Worm (Caenorhabditis elegans) whole organism, late embryonic: Measurements from ENCODE around the gene F07H5.10.

Experiments
- K09A11.1 ChIP-seq: sonication (generic microtip); optimal IDR thresholded peaks from 2 replicates; lab custom pipeline; 2017; ENCODE audit warnings: antibody characterized with exemption, mild to moderate bottlenecking, missing genetic modification characterization, missing compliant biosample characterization; ENCODE audit not compliant: insufficient read depth
- T23F11.4 ChIP-seq: fragments of 200-800 bp; sonication (Bioruptor generic); optimal IDR thresholded peaks from 2 replicates; lab custom pipeline; 2018; ENCODE audit warnings: mild to moderate bottlenecking, missing genetic modification characterization, missing compliant biosample characterization
- ahr-1 ChIP-seq: sonication (generic microtip); optimal IDR thresholded peaks from 2 replicates; lab custom pipeline; 2016; ENCODE audit warnings: missing genetic modification characterization, missing compliant biosample characterization
- ceh-18 ChIP-seq: sonication (generic microtip); optimal IDR thresholded peaks from 2 replicates; lab custom pipeline; 2016; ENCODE audit warnings: missing genetic modification characterization, missing compliant biosample characterization
- ceh-19 ChIP-seq: fragments of 200-800 bp; sonication (Bioruptor generic); optimal IDR thresholded peaks from 2 replicates; lab custom pipeline; 2018; ENCODE audit warnings: mild to moderate bottlenecking, missing genetic modification characterization, missing compliant biosample characterization
- ceh-2 ChIP-seq: sonication (generic microtip); optimal IDR thresholded peaks from 2 replicates; lab custom pipeline; 2016; ENCODE audit warnings: missing genotype, missing genetic modification characterization, missing compliant biosample characterization
- ceh-24 ChIP-seq: sonication (generic microtip); optimal IDR thresholded peaks from 2 replicates; lab custom pipeline; 2016; ENCODE audit warnings: mild to moderate bottlenecking, missing genetic modification characterization, missing compliant biosample characterization
- ceh-30 ChIP-seq: fragments of 150-350 bp; optimal IDR thresholded peaks from 2 replicates; lab custom pipeline; 2014; ENCODE audit warnings: missing biosample characterization, missing genetic modification characterization
- ceh-31 ChIP-seq: sonication (generic microtip); optimal IDR thresholded peaks from 2 replicates; lab custom pipeline; 2016; ENCODE audit warnings: missing genetic modification characterization, missing compliant biosample characterization
- ceh-34 ChIP-seq: sonication (generic microtip); optimal IDR thresholded peaks from 2 replicates; lab custom pipeline; 2016; ENCODE audit warnings: mild to moderate bottlenecking, missing genetic modification characterization, missing compliant biosample characterization
- ceh-45 ChIP-seq: fragments of 200-800 bp; sonication (Bioruptor generic); IDR thresholded peaks from 2 replicates; pipeline ENCODE4 v1.3.6; 2022; ENCODE audit warnings: missing genetic modification reagents, missing genetic modification characterization, missing compliant biosample characterization
- ceh-9 ChIP-seq: sonication (generic microtip); optimal IDR thresholded peaks from 2 replicates; lab custom pipeline; 2016; ENCODE audit warnings: mild to moderate bottlenecking, missing genetic modification characterization, inconsistent platforms, missing compliant biosample characterization
- dmd-4 ChIP-seq: sonication (generic microtip); optimal IDR thresholded peaks from 2 replicates; lab custom pipeline; 2016; ENCODE audit warnings: borderline replicate concordance, missing genetic modification characterization, missing compliant biosample characterization
- dve-1 ChIP-seq: sonication (generic microtip); optimal IDR thresholded peaks from 2 replicates; lab custom pipeline; 2017; ENCODE audit warnings: antibody characterized with exemption, mild to moderate bottlenecking, missing genetic modification characterization, missing compliant biosample characterization
- elt-4 ChIP-seq: sonication (generic microtip); optimal IDR thresholded peaks from 2 replicates; lab custom pipeline; 2016; ENCODE audit warnings: missing genetic modification characterization, missing compliant biosample characterization
- eyg-1 ChIP-seq: sonication (generic microtip); optimal IDR thresholded peaks from 2 replicates; lab custom pipeline; 2016; ENCODE audit warnings: missing genotype, missing genetic modification characterization, missing compliant biosample characterization
- fkh-10 ChIP-seq: fragments of 150-350 bp; optimal IDR thresholded peaks from 2 replicates; lab custom pipeline; 2014; ENCODE audit warnings: missing biosample characterization, missing genetic modification reagents, missing genetic modification characterization
- fkh-6 ChIP-seq: sonication (generic microtip); optimal IDR thresholded peaks from 2 replicates; lab custom pipeline; 2016; ENCODE audit warnings: missing genetic modification characterization, missing compliant biosample characterization
- gmeb-2 ChIP-seq: sonication (generic microtip); optimal IDR thresholded peaks from 2 replicates; lab custom pipeline; 2016; ENCODE audit warnings: missing genetic modification characterization, inconsistent platforms, missing compliant biosample characterization
- hlh-15 ChIP-seq: sonication (generic microtip); optimal IDR thresholded peaks from 2 replicates; lab custom pipeline; 2016; ENCODE audit warnings: missing genetic modification characterization, missing compliant biosample characterization
- hlh-6 ChIP-seq: sonication (generic microtip); optimal IDR thresholded peaks from 2 replicates; lab custom pipeline; 2016; ENCODE audit warnings: missing genotype, missing genetic modification characterization, missing compliant biosample characterization
- hlh-8 ChIP-seq: sonication (generic microtip); optimal IDR thresholded peaks from 2 replicates; lab custom pipeline; 2016; ENCODE audit warnings: missing genotype, missing genetic modification characterization, missing compliant biosample characterization
- lin-11 ChIP-seq: fragments of 200-800 bp; sonication (Bioruptor generic); optimal IDR thresholded peaks from 2 replicates; lab custom pipeline; 2018; ENCODE audit warnings: mild to moderate bottlenecking, missing genetic modification characterization, missing compliant biosample characterization
- madf-2 ChIP-seq: sonication (generic microtip); optimal IDR thresholded peaks from 2 replicates; lab custom pipeline; 2017; ENCODE audit warnings: missing genetic modification characterization, missing compliant biosample characterization
- nhr-11 ChIP-seq: fragments of 150-350 bp; optimal IDR thresholded peaks from 2 replicates; lab custom pipeline; 2014; ENCODE audit warnings: missing biosample characterization, missing genetic modification characterization
- odd-2 ChIP-seq: sonication (generic microtip); optimal IDR thresholded peaks from 2 replicates; lab custom pipeline; 2017; ENCODE audit warnings: antibody characterized with exemption, mild to moderate bottlenecking, missing genetic modification characterization, missing compliant biosample characterization
- pha-2 ChIP-seq: sonication (generic microtip); optimal IDR thresholded peaks from 2 replicates; lab custom pipeline; 2017; ENCODE audit warnings: mild to moderate bottlenecking, missing genetic modification characterization, missing compliant biosample characterization
- pros-1 ChIP-seq: fragments of 150-350 bp; optimal IDR thresholded peaks from 2 replicates; lab custom pipeline; 2014; ENCODE audit warnings: missing biosample characterization, missing genetic modification reagents, missing genetic modification characterization
- ref-2 ChIP-seq: sonication (generic microtip); optimal IDR thresholded peaks from 2 replicates; lab custom pipeline; 2016; ENCODE audit warnings: missing genetic modification characterization, missing compliant biosample characterization
- rnt-1 ChIP-seq: sonication (generic microtip); optimal IDR thresholded peaks from 2 replicates; lab custom pipeline; 2016; ENCODE audit warnings: missing genetic modification characterization, missing compliant biosample characterization
- sdc-2 ChIP-seq: sonication (generic microtip); optimal IDR thresholded peaks from 2 replicates; lab custom pipeline; 2016; ENCODE audit warnings: missing genotype, missing genetic modification characterization, missing compliant biosample characterization
- sox-4 ChIP-seq: sonication (generic microtip); optimal IDR thresholded peaks from 2 replicates; lab custom pipeline; 2017; ENCODE audit warnings: mild to moderate bottlenecking, missing genetic modification characterization, inconsistent platforms, missing compliant biosample characterization
- syd-9 ChIP-seq: sonication (generic microtip); optimal IDR thresholded peaks from 2 replicates; lab custom pipeline; 2016; ENCODE audit warnings: mild to moderate bottlenecking, missing genetic modification characterization, moderate library complexity, missing compliant biosample characterization
- unc-3 ChIP-seq, 2 experiments: fragments of 200-800 bp in 1 of 2; sonication (Bioruptor generic) in 1 of 2; sonication (generic microtip) in 1 of 2; conservative IDR thresholded peaks in 1 of 2; optimal IDR thresholded peaks in 1 of 2; 2 replicates each; pipeline versions ENCODE4 v1.3.6 to Lab custom; 2016 to 2022; ENCODE audit warnings: missing compliant biosample characterization in 2 of 2, missing genetic modification characterization in 2 of 2, missing genetic modification reagents in 1 of 2
- unc-55 ChIP-seq: sonication (generic microtip); optimal IDR thresholded peaks from 2 replicates; lab custom pipeline; 2017; ENCODE audit warnings: missing biosample characterization, missing genetic modification reagents, missing genetic modification characterization
- zip-5 ChIP-seq: sonication (generic microtip); optimal IDR thresholded peaks from 2 replicates; lab custom pipeline; 2016; ENCODE audit warnings: missing genetic modification characterization, missing compliant biosample characterization

Gene F07H5.10

DNA sequence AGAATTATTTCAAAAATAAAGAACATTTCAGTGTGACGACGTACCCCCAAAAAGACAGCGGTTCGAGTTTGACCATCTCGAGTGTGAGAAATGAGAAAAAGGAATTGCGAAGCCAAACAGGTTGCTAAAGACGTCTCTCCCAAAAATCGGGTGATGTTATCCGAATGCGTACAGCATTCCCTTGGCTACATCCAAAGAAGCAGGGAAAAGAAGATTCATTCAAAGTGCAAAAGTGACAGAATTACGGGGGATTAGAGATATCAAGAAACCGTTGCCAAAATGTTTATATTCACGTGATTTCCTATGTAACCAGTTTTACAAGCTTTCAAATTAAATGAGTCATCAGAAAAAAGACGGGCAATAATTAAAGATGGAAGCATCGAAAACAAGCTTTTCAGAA, 45.6 kb upstream of the F07H5.10 start:
- no peak for TF ChIP-seq T23F11.4
- no peak for TF ChIP-seq dmd-4 (tag; lab: Kevin White, UChicago)
- TF ChIP-seq pha-2 (tag; lab: Kevin White, UChicago), result no peak
- TF ChIP-seq unc-55 (GFP tag; lab: Kevin White, UChicago), result no peak
- no peak for TF ChIP-seq hlh-6 (tag; lab: Kevin White, UChicago)
- TF ChIP-seq ceh-45, result no peak
- no peak for TF ChIP-seq syd-9 (tag; lab: Kevin White, UChicago)
- TF ChIP-seq ceh-31 (tag; lab: Kevin White, UChicago), result no peak
- TF ChIP-seq pros-1, result no peak
- no peak for TF ChIP-seq ceh-9
- TF ChIP-seq hlh-15 (tag; lab: Kevin White, UChicago), result no peak
- no peak for TF ChIP-seq odd-2
- no peak for TF ChIP-seq gmeb-2
- no peak for TF ChIP-seq fkh-6 (tag; lab: Kevin White, UChicago)
- no peak for TF ChIP-seq eyg-1 (tag; lab: Kevin White, UChicago)
- TF ChIP-seq lin-11 (tag; lab: Kevin White, UChicago), result no peak
- no peak for TF ChIP-seq sdc-2 (tag; lab: Kevin White, UChicago)
- TF ChIP-seq, all 69 proteins: peak for 0

DNA sequence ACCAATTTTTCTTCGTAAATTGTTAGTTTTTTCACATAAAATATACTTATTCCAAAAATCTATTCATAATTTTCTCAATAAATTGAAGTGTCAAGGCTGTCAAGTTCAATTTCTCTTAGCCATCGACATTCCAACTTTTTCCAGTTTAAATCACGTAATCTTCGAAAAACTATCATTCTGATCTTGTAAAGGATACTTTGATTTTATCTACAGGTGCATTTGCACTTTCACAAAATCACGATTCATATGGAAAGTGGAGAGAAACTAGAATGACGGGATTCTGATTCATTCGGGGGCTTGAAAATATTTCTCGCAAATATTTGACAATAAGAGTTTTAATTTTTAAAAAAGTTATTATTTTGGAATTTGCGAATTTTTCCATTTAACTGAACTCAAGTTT, 44.9 kb upstream of the F07H5.10 start:
- TF ChIP-seq fkh-6 (tag; lab: Kevin White, UChicago) (no peak), hlh-8 (tag; lab: Kevin White, UChicago) (no peak), fkh-10 (GFP tag; lab: Kevin White, UChicago) (no peak), elt-4 (tag; lab: Kevin White, UChicago) (no peak), sox-4 (tag; lab: Kevin White, UChicago) (no peak), dve-1 (tag; lab: Kevin White, UChicago) (no peak), sdc-2 (tag; lab: Kevin White, UChicago) (no peak), madf-2 (no peak), unc-3 (GFP tag; conservative IDR thresholded peaks at IDR 0.05; lab: Robert Waterston, UW) (no peak), unc-3 (tag; optimal IDR thresholded peaks at IDR 0.05; lab: Kevin White, UChicago) (no peak), ceh-30 (tag; lab: Kevin White, UChicago) (no peak), dmd-4 (tag; lab: Kevin White, UChicago) (no peak), hlh-6 (tag; lab: Kevin White, UChicago) (no peak)
- TF ChIP-seq, all 69 proteins: peak for 0

DNA sequence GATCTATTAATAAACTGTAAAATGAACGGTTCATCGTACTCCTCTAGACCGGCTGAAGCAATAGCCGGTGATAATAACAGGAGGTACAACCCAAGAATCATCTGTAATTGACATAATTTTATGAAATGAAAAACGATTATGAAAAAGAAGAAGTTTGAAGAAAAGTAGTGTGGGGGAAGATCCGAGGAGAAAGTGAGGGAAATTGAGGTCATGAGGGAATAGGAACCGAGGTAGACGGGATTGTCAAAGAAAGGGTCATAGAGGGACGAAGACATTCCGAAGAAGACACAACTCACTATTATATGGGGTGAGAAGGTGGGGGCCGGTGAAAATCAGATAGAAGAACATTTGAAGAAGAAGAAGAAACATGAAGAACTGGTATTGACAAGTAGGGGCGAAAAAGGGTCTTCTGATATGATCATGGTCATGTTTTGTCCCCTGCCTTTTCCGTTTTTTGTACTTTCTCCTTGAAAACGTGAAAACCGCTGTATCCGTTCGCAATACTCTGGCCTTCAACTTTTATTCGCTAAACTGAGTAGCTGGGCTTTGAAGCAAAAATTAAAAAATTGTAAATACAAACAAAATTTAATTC, 43.7 kb upstream of the F07H5.10 start, which contains the start of gene oac-46:
TSS of gene oac-46 (minus strand) at position 101 of the 592 bp plus-strand sequence.
- TF ChIP-seq K09A11.1 (tag; lab: Kevin White, UChicago) (no peak), unc-3 (GFP tag; conservative IDR thresholded peaks at IDR 0.05; lab: Robert Waterston, UW) (no peak), unc-3 (tag; optimal IDR thresholded peaks at IDR 0.05; lab: Kevin White, UChicago) (no peak), ref-2 (tag; lab: Kevin White, UChicago) (no peak), ceh-19 (no peak), ahr-1 (tag; lab: Kevin White, UChicago) (no peak), ceh-2 (tag; lab: Kevin White, UChicago) (no peak), fkh-10 (GFP tag; lab: Kevin White, UChicago) (no peak), fkh-6 (tag; lab: Kevin White, UChicago) (no peak), pha-2 (tag; lab: Kevin White, UChicago) (no peak), zip-5 (tag; lab: Kevin White, UChicago) (no peak), ceh-18 (tag; lab: Kevin White, UChicago) (no peak), ceh-24 (tag; lab: Kevin White, UChicago) (no peak), nhr-11 (no peak), sox-4 (tag; lab: Kevin White, UChicago) (no peak), ceh-34 (no peak), pros-1 (no peak), rnt-1 (no peak)
